Worm (Caenorhabditis elegans) whole organism, L2 larva: ENCODE results near the gene gnrr-4.
A peak's percentile ranks its signal among the peaks of the same experiment; 100 is the strongest.

Source experiments
- C34F6.9 ChIP-seq: fragments of 150-350 bp; optimal IDR thresholded peaks from 2 replicates; lab custom pipeline; 2014; ENCODE audit warnings: missing biosample characterization, missing genetic modification characterization
- F13H6.1 ChIP-seq: sonication (generic microtip); optimal IDR thresholded peaks from 2 replicates; lab custom pipeline; 2016; ENCODE audit warnings: missing genetic modification characterization, missing compliant biosample characterization
- R02D3.7 ChIP-seq: fragments of 150-350 bp; optimal IDR thresholded peaks from 2 replicates; lab custom pipeline; 2014; ENCODE audit warnings: missing biosample characterization, missing genetic modification characterization
- ZK546.5 ChIP-seq: sonication (generic microtip); optimal IDR thresholded peaks from 2 replicates; lab custom pipeline; 2017; ENCODE audit warnings: missing biosample characterization, missing genetic modification characterization
- alr-1 ChIP-seq: fragments of 150-350 bp; optimal IDR thresholded peaks from 2 replicates; lab custom pipeline; 2014; ENCODE audit warnings: missing biosample characterization, missing genetic modification characterization
- aly-2 ChIP-seq: fragments of 150-350 bp; optimal IDR thresholded peaks from 2 replicates; lab custom pipeline; 2014; ENCODE audit warnings: missing biosample characterization, missing genetic modification characterization
- ama-1 ChIP-seq: fragments of 150-350 bp; optimal IDR thresholded peaks from 2 replicates; lab custom pipeline; 2018; ENCODE audit warnings: inconsistent platforms
- blmp-1 ChIP-seq: sonication (generic microtip); optimal IDR thresholded peaks from 2 replicates; lab custom pipeline; 2017; ENCODE audit warnings: missing genetic modification characterization, mild to moderate bottlenecking, missing compliant biosample characterization, antibody characterized with exemption, moderate library complexity; ENCODE audit not compliant: insufficient read depth
- ceh-16 ChIP-seq: fragments of 150-350 bp; optimal IDR thresholded peaks from 2 replicates; lab custom pipeline; 2014; ENCODE audit warnings: missing biosample characterization, missing genetic modification characterization
- ceh-82 ChIP-seq: fragments of 150-350 bp; optimal IDR thresholded peaks from 2 replicates; lab custom pipeline; 2014; ENCODE audit warnings: missing biosample characterization, missing genetic modification characterization
- crh-2 ChIP-seq: sonication (generic microtip); optimal IDR thresholded peaks from 2 replicates; lab custom pipeline; 2017; ENCODE audit warnings: missing biosample characterization, missing genetic modification characterization
- dmd-4 ChIP-seq: sonication (generic microtip); optimal IDR thresholded peaks from 2 replicates; lab custom pipeline; 2017; ENCODE audit warnings: missing biosample characterization, missing genetic modification characterization
- egl-27 ChIP-seq: sonication (generic microtip); optimal IDR thresholded peaks from 3 replicates; lab custom pipeline; 2017; ENCODE audit warnings: missing biosample characterization, missing genetic modification reagents, missing genetic modification characterization
- elt-1 ChIP-seq: fragments of 150-350 bp; optimal IDR thresholded peaks from 2 replicates; lab custom pipeline; 2014; ENCODE audit warnings: missing biosample characterization, missing genetic modification characterization
- elt-3 ChIP-seq: sonication (generic microtip); optimal IDR thresholded peaks from 2 replicates; lab custom pipeline; 2017; ENCODE audit warnings: missing biosample characterization, missing genetic modification characterization
- fos-1 ChIP-seq: fragments of 150-350 bp; optimal IDR thresholded peaks from 2 replicates; lab custom pipeline; 2014; ENCODE audit warnings: missing biosample characterization, missing genetic modification characterization
- gmeb-1 ChIP-seq: fragments of 150-350 bp; optimal IDR thresholded peaks from 2 replicates; lab custom pipeline; 2014; ENCODE audit warnings: missing biosample characterization, missing genetic modification characterization
- lin-11 ChIP-seq: fragments of 150-350 bp; sonication (generic microtip); optimal IDR thresholded peaks from 2 replicates; lab custom pipeline; 2014; ENCODE audit warnings: missing biosample characterization, missing genetic modification characterization, inconsistent platforms, mixed read lengths
- lin-13 ChIP-seq: fragments of 150-350 bp; optimal IDR thresholded peaks from 2 replicates; lab custom pipeline; 2014; ENCODE audit warnings: missing biosample characterization, missing genetic modification reagents, missing genetic modification characterization
- lin-39 ChIP-seq: fragments of 150-350 bp; optimal IDR thresholded peaks from 2 replicates; lab custom pipeline; 2014; ENCODE audit warnings: missing biosample characterization, missing genetic modification reagents, missing genetic modification characterization
- lsy-2 ChIP-seq, 2 experiments: fragments of 150-350 bp in 1 of 2; sonication (generic microtip) in 1 of 2; optimal IDR thresholded peaks; 2 replicates each; lab custom pipeline; 2014 to 2017; ENCODE audit warnings: missing biosample characterization in 2 of 2, missing genetic modification characterization in 2 of 2
- mab-5 ChIP-seq: fragments of 150-350 bp; optimal IDR thresholded peaks from 2 replicates; lab custom pipeline; 2014; ENCODE audit warnings: missing biosample characterization, missing genetic modification characterization
- mbf-1 ChIP-seq: sonication (generic microtip); optimal IDR thresholded peaks from 2 replicates; lab custom pipeline; 2017; ENCODE audit warnings: missing biosample characterization, missing genetic modification characterization
- mdl-1 ChIP-seq, 2 experiments: fragments of 150-350 bp in 1 of 2; sonication (generic microtip) in 1 of 2; optimal IDR thresholded peaks; 2 replicates each; lab custom pipeline; 2017; ENCODE audit warnings: missing biosample characterization in 2 of 2, missing genetic modification characterization in 2 of 2
- nhr-10 ChIP-seq: sonication (generic microtip); optimal IDR thresholded peaks from 2 replicates; lab custom pipeline; 2017; ENCODE audit warnings: missing biosample characterization, missing genetic modification characterization
- nhr-11 ChIP-seq: fragments of 150-350 bp; optimal IDR thresholded peaks from 2 replicates; lab custom pipeline; 2014; ENCODE audit warnings: missing biosample characterization, missing genetic modification characterization
- nhr-12 ChIP-seq: fragments of 150-350 bp; optimal IDR thresholded peaks from 2 replicates; lab custom pipeline; 2014; ENCODE audit warnings: missing biosample characterization, missing genetic modification characterization
- nhr-129 ChIP-seq: fragments of 150-350 bp; optimal IDR thresholded peaks from 2 replicates; lab custom pipeline; 2014; ENCODE audit warnings: missing biosample characterization, missing genetic modification characterization
- nhr-21 ChIP-seq: fragments of 150-350 bp; optimal IDR thresholded peaks from 2 replicates; lab custom pipeline; 2014; ENCODE audit warnings: missing biosample characterization, missing genetic modification characterization
- nhr-23 ChIP-seq: fragments of 150-350 bp; optimal IDR thresholded peaks from 2 replicates; lab custom pipeline; 2014; ENCODE audit warnings: missing biosample characterization, missing genetic modification reagents, missing genetic modification characterization
- nhr-237 ChIP-seq: fragments of 150-350 bp; optimal IDR thresholded peaks from 2 replicates; lab custom pipeline; 2014; ENCODE audit warnings: missing biosample characterization, missing genetic modification characterization
- nhr-25 ChIP-seq: fragments of 150-350 bp; sonication (generic microtip); optimal IDR thresholded peaks from 3 replicates; lab custom pipeline; 2014; ENCODE audit warnings: missing biosample characterization, missing genetic modification characterization
- nhr-6 ChIP-seq: fragments of 150-350 bp; optimal IDR thresholded peaks from 2 replicates; lab custom pipeline; 2014; ENCODE audit warnings: missing biosample characterization, missing genetic modification characterization
- nhr-77 ChIP-seq: fragments of 150-350 bp; optimal IDR thresholded peaks from 2 replicates; lab custom pipeline; 2014; ENCODE audit warnings: missing biosample characterization, missing genetic modification characterization
- peb-1 ChIP-seq: fragments of 150-350 bp; optimal IDR thresholded peaks from 2 replicates; lab custom pipeline; 2014; ENCODE audit warnings: missing biosample characterization, missing genetic modification characterization
- sem-4 ChIP-seq: fragments of 150-350 bp; optimal IDR thresholded peaks from 2 replicates; lab custom pipeline; 2014; ENCODE audit warnings: missing biosample characterization, missing genetic modification reagents, missing genetic modification characterization
- skn-1 ChIP-seq: sonication (generic microtip); optimal IDR thresholded peaks from 2 replicates; lab custom pipeline; 2017; ENCODE audit warnings: missing biosample characterization, missing genetic modification characterization
- sma-3 ChIP-seq: sonication (generic microtip); optimal IDR thresholded peaks from 2 replicates; lab custom pipeline; 2016; ENCODE audit warnings: missing genetic modification reagents, missing genetic modification characterization, missing compliant biosample characterization
- sma-9 ChIP-seq, 2 experiments: fragments of 150-350 bp in 1 of 2; sonication (generic microtip) in 1 of 2; optimal IDR thresholded peaks; 2 replicates each; lab custom pipeline; 2014 to 2016; ENCODE audit warnings: missing genetic modification characterization in 2 of 2, mild to moderate bottlenecking in 1 of 2, missing biosample characterization in 1 of 2, missing compliant biosample characterization in 1 of 2, missing genetic modification reagents in 1 of 2, moderate library complexity in 1 of 2
- snpc-4 ChIP-seq: fragments of 150-350 bp; optimal IDR thresholded peaks from 2 replicates; lab custom pipeline; 2014; ENCODE audit warnings: missing biosample characterization, missing genetic modification characterization
- unc-39 ChIP-seq: fragments of 150-350 bp; optimal IDR thresholded peaks from 2 replicates; lab custom pipeline; 2014; ENCODE audit warnings: missing biosample characterization, missing genetic modification characterization
- unc-55 ChIP-seq: fragments of 150-350 bp; sonication (generic microtip); optimal IDR thresholded peaks from 3 replicates; lab custom pipeline; 2014; ENCODE audit warnings: missing biosample characterization, missing genetic modification reagents, missing genetic modification characterization
- unc-62 ChIP-seq: fragments of 150-350 bp; optimal IDR thresholded peaks from 2 replicates; lab custom pipeline; 2014; ENCODE audit warnings: missing biosample characterization, missing genetic modification reagents, missing genetic modification characterization
- zag-1 ChIP-seq: fragments of 150-350 bp; optimal IDR thresholded peaks from 2 replicates; lab custom pipeline; 2014; ENCODE audit warnings: missing biosample characterization, missing genetic modification characterization
- ztf-1 ChIP-seq: fragments of 200-800 bp; sonication (Bioruptor generic); conservative IDR thresholded peaks from 2 replicates; pipeline ENCODE4 v1.3.6; 2022; ENCODE audit warnings: missing genetic modification characterization, missing compliant biosample characterization
- ztf-11 ChIP-seq: sonication (generic microtip); optimal IDR thresholded peaks from 2 replicates; lab custom pipeline; 2017; ENCODE audit warnings: missing biosample characterization, missing genetic modification characterization
- ztf-4 ChIP-seq: fragments of 150-350 bp; optimal IDR thresholded peaks from 2 replicates; lab custom pipeline; 2014; ENCODE audit warnings: missing biosample characterization, missing genetic modification characterization

Gene gnrr-4

ce11 chrX:5753141-5753540 lies 10.0 kb upstream of the gnrr-4 start:
- TF ChIP-seq snpc-4 (tag; lab: Kevin White, UChicago), result peak; percentile 38
- no peak for TF ChIP-seq lsy-2 (tag; optimal IDR thresholded peaks at IDR 0.05; lab: Kevin White, UChicago)

ce11 chrX:5746665-5747064 lies 3.6 kb upstream of the gnrr-4 start:
- no peak for TF ChIP-seq snpc-4 (tag; lab: Kevin White, UChicago)
- TF ChIP-seq C34F6.9 (tag; lab: Kevin White, UChicago), result no peak
- TF ChIP-seq ztf-11 (tag; lab: Kevin White, UChicago), result no peak
- TF ChIP-seq nhr-237 (tag; lab: Kevin White, UChicago), result no peak
- peak; percentile 4 for TF ChIP-seq mab-5 (tag; lab: Kevin White, UChicago)
- no peak for TF ChIP-seq R02D3.7
- no peak for TF ChIP-seq alr-1 (tag; lab: Kevin White, UChicago)
- no peak for TF ChIP-seq nhr-6
- TF ChIP-seq ZK546.5 (tag; lab: Kevin White, UChicago), result no peak

ce11 chrX:5733728-5734252 lies 9.3 kb downstream of the gnrr-4 start, which contains the start of gene rgs-6:
rgs-6 (minus strand) TSS chrX:5733778.
- no peak for TF ChIP-seq nhr-25
- TF ChIP-seq, all 48 proteins: peak for 0

ce11 chrX:5728956-5729467 lies 14.1 kb downstream of the gnrr-4 start:
- TF ChIP-seq aly-2 (no peak), crh-2 (peak; percentile 83), ztf-11 (tag; lab: Kevin White, UChicago) (no peak), nhr-6 (peak; percentile 24), blmp-1 (tag; lab: Kevin White, UChicago) (no peak), sem-4 (peak; percentile 22), elt-3 (no peak), nhr-23 (no peak), sma-9 (GFP tag; optimal IDR thresholded peaks at IDR 0.05; lab: Kevin White, UChicago) (peak; percentile 32), sma-9 (tag; optimal IDR thresholded peaks at IDR 0.05; lab: Kevin White, UChicago) (no peak), nhr-77 (tag; lab: Kevin White, UChicago) (no peak), C34F6.9 (tag; lab: Kevin White, UChicago) (peak; percentile 77), ztf-4 (no peak), nhr-129 (peak; percentile 85), elt-1 (tag; lab: Kevin White, UChicago) (no peak), ama-1 (no peak), F13H6.1 (tag; lab: Kevin White, UChicago) (peak; percentile 87), ztf-1 (GFP tag; lab: Robert Waterston, UW) (no peak), lin-11 (tag; lab: Kevin White, UChicago) (peak; percentile 82), nhr-11 (tag; lab: Kevin White, UChicago) (no peak), ZK546.5 (tag; lab: Kevin White, UChicago) (no peak), skn-1 (tag; lab: Kevin White, UChicago) (no peak), unc-55 (GFP tag; lab: Kevin White, UChicago) (peak; percentile 96), nhr-21 (tag; lab: Kevin White, UChicago) (no peak), nhr-237 (tag; lab: Kevin White, UChicago) (no peak), mbf-1 (tag; lab: Kevin White, UChicago) (no peak), lin-13 (GFP tag; lab: Kevin White, UChicago) (peak; percentile 25), egl-27 (tag; lab: Kevin White, UChicago) (peak; percentile 41), nhr-12 (tag; lab: Kevin White, UChicago) (no peak), fos-1 (peak; percentile 20), ceh-16 (no peak), zag-1 (tag; lab: Kevin White, UChicago) (peak; percentile 74), gmeb-1 (tag; lab: Kevin White, UChicago) (no peak), lin-39 (tag; lab: Kevin White, UChicago) (no peak), nhr-25 (no peak), unc-39 (tag; lab: Kevin White, UChicago) (peak; percentile 87), ceh-82 (tag; lab: Kevin White, UChicago) (peak; percentile 24), dmd-4 (tag; lab: Kevin White, UChicago) (no peak), mdl-1 (tag; optimal IDR thresholded peaks at IDR 0.05; lab: Kevin White, UChicago) (peak; percentile 71 to 80), peb-1 (tag; lab: Kevin White, UChicago) (no peak), nhr-10 (tag; lab: Kevin White, UChicago) (no peak), unc-62 (GFP tag; lab: Kevin White, UChicago) (no peak), sma-3 (GFP tag; lab: Kevin White, UChicago) (no peak), snpc-4 (tag; lab: Kevin White, UChicago) (no peak), mab-5 (tag; lab: Kevin White, UChicago) (peak; percentile 63), R02D3.7 (no peak)
